Worm (Caenorhabditis elegans): ENCODE measurements around the gene lmtr-5.

DNA sequence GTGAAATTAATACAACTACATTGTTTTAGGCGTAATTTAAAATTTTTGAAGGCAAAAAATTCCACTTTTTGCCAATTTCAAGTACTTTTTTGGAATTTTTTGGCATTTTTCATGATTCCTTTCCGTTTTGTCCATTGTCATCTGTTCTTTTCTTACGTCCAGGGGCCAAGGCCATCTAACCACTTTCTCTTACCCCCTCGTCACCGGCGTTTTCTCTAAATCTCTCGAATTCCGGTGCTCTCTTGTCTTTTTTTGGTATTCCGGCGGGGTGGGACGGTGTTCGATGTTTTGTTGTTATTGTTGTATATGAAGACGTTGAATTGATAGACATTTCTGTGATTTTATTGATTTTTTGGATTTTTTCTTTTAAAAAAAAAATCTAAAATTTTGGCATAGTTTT is 21.9 kb upstream of the lmtr-5 start:
- TF ChIP-seq cog-1 (tag; optimal IDR thresholded peaks at IDR 0.05) (no peak), ztf-23 (GFP tag; IDR thresholded peaks at IDR 0.05) (no peak)
